Fruit fly (Drosophila melanogaster): ENCODE data around the gene ScsbetaG.

DNA sequence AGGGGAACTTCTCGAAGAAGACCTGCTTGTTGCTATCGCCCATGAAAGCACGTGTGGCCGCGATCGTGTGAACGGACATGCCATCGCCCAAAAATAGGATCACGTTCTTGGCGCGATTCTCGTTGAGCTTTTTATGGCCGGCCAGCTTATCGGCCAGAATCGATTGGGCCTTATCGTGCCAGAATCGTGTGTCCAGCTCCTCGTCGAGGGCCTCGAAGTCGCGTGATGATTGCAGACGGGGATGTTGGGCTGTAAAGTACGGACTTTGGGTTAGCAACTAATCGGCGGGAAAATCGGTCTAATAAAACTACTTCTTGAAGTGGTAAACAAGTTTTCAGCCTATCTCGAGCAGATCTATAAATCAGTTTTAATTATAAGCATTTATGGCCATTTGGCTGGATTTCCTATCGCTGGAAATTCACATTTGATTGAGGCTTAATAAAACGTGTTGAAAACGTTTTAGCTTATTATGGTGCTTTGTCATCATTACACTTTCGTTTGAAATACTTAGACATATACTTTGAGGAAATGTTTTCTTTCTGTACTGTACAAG is 30.7 kb upstream of the ScsbetaG start:
- TF ChIP-seq Abd-B (GFP tag; optimal IDR thresholded peaks at IDR 0.05): no peak
- no peak for TF ChIP-seq br (optimal IDR thresholded peaks at IDR 0.05)
- no peak for TF ChIP-seq C15 (GFP tag; IDR thresholded peaks at IDR 0.05)
- no peak for TF ChIP-seq tgo (GFP tag; IDR thresholded peaks at IDR 0.05)
- no peak for TF ChIP-seq dati (GFP tag; IDR thresholded peaks at IDR 0.05)
- TF ChIP-seq NK7.1 (GFP tag; optimal IDR thresholded peaks at IDR 0.05): no peak
- no peak for TF ChIP-seq vvl (GFP tag; IDR thresholded peaks at IDR 0.05)
- no peak for TF ChIP-seq Atf3 (GFP tag; optimal IDR thresholded peaks at IDR 0.05)
- no peak for TF ChIP-seq zen (tag; optimal IDR thresholded peaks at IDR 0.05)
- TF ChIP-seq BEAF-32 (GFP tag; optimal IDR thresholded peaks at IDR 0.05): no peak
- no peak for TF ChIP-seq gem (tag; optimal IDR thresholded peaks at IDR 0.05)
- TF ChIP-seq sc (optimal IDR thresholded peaks at IDR 0.05): no peak
- TF ChIP-seq sc (GFP tag; optimal IDR thresholded peaks at IDR 0.05): no peak
- TF ChIP-seq CG18764 (GFP tag; optimal IDR thresholded peaks at IDR 0.05): no peak

Measured in whole organism, embryonic.